Worm (Caenorhabditis elegans): Measurements from ENCODE around the gene Y6G8.15.
"Not testable (repeated sequence)": the region's sequence is repeated elsewhere in the genome, so short reads cannot be mapped to it uniquely, and the experiment has no call there.

Y6G8.15 gene

ce11 chrV:17610503-17610902 lies at the start of gene Y6G8.15:
Y6G8.15 (minus strand) TSS chrV:17610603.
- TF ChIP-seq scrt-1 (GFP tag; IDR thresholded peaks at IDR 0.05); ama-1 (optimal IDR thresholded peaks at IDR 0.05); aly-1 (tag; optimal IDR thresholded peaks at IDR 0.05): not testable (repeated sequence)

ce11 chrV:17660003-17660402 lies 49.6 kb upstream of the Y6G8.15 start, which contains the start of gene dgat-2:
dgat-2 (plus strand) TSS chrV:17660303.
- TF ChIP-seq flt-1 (GFP tag; IDR thresholded peaks at IDR 0.05) = no peak
- no peak for TF ChIP-seq aly-1 (tag; optimal IDR thresholded peaks at IDR 0.05)
- TF ChIP-seq ceh-13 (GFP tag; optimal IDR thresholded peaks at IDR 0.05) = no peak

- no peak for TF ChIP-seq tra-4 (tag; optimal IDR thresholded peaks at IDR 0.05)
- no peak for TF ChIP-seq tbx-11 (GFP tag; IDR thresholded peaks at IDR 0.05)
- TF ChIP-seq sea-1 (GFP tag; conservative IDR thresholded peaks at IDR 0.05) = no peak
- TF ChIP-seq aly-1 (tag; optimal IDR thresholded peaks at IDR 0.05) = no peak
- no peak for TF ChIP-seq B0310.2 (tag; optimal IDR thresholded peaks at IDR 0.05)
- TF ChIP-seq ceh-36 (tag; optimal IDR thresholded peaks at IDR 0.05) = no peak
- TF ChIP-seq pes-1 (GFP tag; IDR thresholded peaks at IDR 0.05) = no peak
- TF ChIP-seq ceh-13 (GFP tag; optimal IDR thresholded peaks at IDR 0.05) = no peak
- no peak for TF ChIP-seq ets-7 (tag; optimal IDR thresholded peaks at IDR 0.05)
- TF ChIP-seq tbx-37 (GFP tag; conservative IDR thresholded peaks at IDR 0.05) = no peak
- no peak for TF ChIP-seq scrt-1 (GFP tag; IDR thresholded peaks at IDR 0.05)
- no peak for TF ChIP-seq hmg-4 (GFP tag; optimal IDR thresholded peaks at IDR 0.05)
- no peak for TF ChIP-seq hmbx-1 (tag; optimal IDR thresholded peaks at IDR 0.05)
- TF ChIP-seq ama-1 (optimal IDR thresholded peaks at IDR 0.05) = no peak
- TF ChIP-seq flt-1 (GFP tag; IDR thresholded peaks at IDR 0.05) = no peak
These were observed 48.8 kb upstream of the Y6G8.15 start, which contains the start of gene fbxa-108 for ce11 chrV:17659228-17659627. fbxa-108 (minus strand) TSS chrV:17659385.

- no peak for TF ChIP-seq aly-1 (tag; optimal IDR thresholded peaks at IDR 0.05)
- no peak for TF ChIP-seq tbx-37 (GFP tag; conservative IDR thresholded peaks at IDR 0.05)
- TF ChIP-seq hmbx-1 (tag; optimal IDR thresholded peaks at IDR 0.05) = no peak
- TF ChIP-seq ceh-13 (GFP tag; optimal IDR thresholded peaks at IDR 0.05) = no peak
These were observed 48.4 kb upstream of the Y6G8.15 start for ce11 chrV:17658824-17659223.

- TF ChIP-seq B0310.2 (tag; optimal IDR thresholded peaks at IDR 0.05) = no peak
- TF ChIP-seq ceh-36 (tag; optimal IDR thresholded peaks at IDR 0.05) = no peak
- no peak for TF ChIP-seq tbx-37 (GFP tag; conservative IDR thresholded peaks at IDR 0.05)
- TF ChIP-seq flt-1 (GFP tag; IDR thresholded peaks at IDR 0.05) = no peak
- TF ChIP-seq pes-1 (GFP tag; IDR thresholded peaks at IDR 0.05) = no peak
- TF ChIP-seq scrt-1 (GFP tag; IDR thresholded peaks at IDR 0.05) = no peak
- no peak for TF ChIP-seq hmg-4 (GFP tag; optimal IDR thresholded peaks at IDR 0.05)
- no peak for TF ChIP-seq hmbx-1 (tag; optimal IDR thresholded peaks at IDR 0.05)
- TF ChIP-seq ama-1 (optimal IDR thresholded peaks at IDR 0.05) = no peak
- no peak for TF ChIP-seq ceh-13 (GFP tag; optimal IDR thresholded peaks at IDR 0.05)
- no peak for TF ChIP-seq hnd-1 (tag; optimal IDR thresholded peaks at IDR 0.05)
- TF ChIP-seq tra-4 (tag; optimal IDR thresholded peaks at IDR 0.05) = no peak
- no peak for TF ChIP-seq tbx-11 (GFP tag; IDR thresholded peaks at IDR 0.05)
These were observed 44.8 kb upstream of the Y6G8.15 start for ce11 chrV:17655205-17655604.

ce11 chrV:17650427-17650826 lies 40.0 kb upstream of the Y6G8.15 start, which contains the start of gene fbxa-192:
fbxa-192 (minus strand) TSS chrV:17650527.
- no peak for TF ChIP-seq sea-1 (GFP tag; conservative IDR thresholded peaks at IDR 0.05)
- TF ChIP-seq flt-1 (GFP tag; IDR thresholded peaks at IDR 0.05) = no peak
- no peak for TF ChIP-seq ama-1 (optimal IDR thresholded peaks at IDR 0.05)
- TF ChIP-seq ets-7 (tag; optimal IDR thresholded peaks at IDR 0.05) = no peak
- no peak for TF ChIP-seq ceh-13 (GFP tag; optimal IDR thresholded peaks at IDR 0.05)
- TF ChIP-seq scrt-1 (GFP tag; IDR thresholded peaks at IDR 0.05) = no peak
- TF ChIP-seq pes-1 (GFP tag; IDR thresholded peaks at IDR 0.05) = no peak
- no peak for TF ChIP-seq tra-4 (tag; optimal IDR thresholded peaks at IDR 0.05)
- TF ChIP-seq hmbx-1 (tag; optimal IDR thresholded peaks at IDR 0.05) = no peak

- TF ChIP-seq aly-1 (tag; optimal IDR thresholded peaks at IDR 0.05) (no peak), tbx-11 (GFP tag; IDR thresholded peaks at IDR 0.05) (no peak), F13C5.2 (tag; optimal IDR thresholded peaks at IDR 0.05) (no peak), ceh-36 (tag; optimal IDR thresholded peaks at IDR 0.05) (no peak), ets-7 (tag; optimal IDR thresholded peaks at IDR 0.05) (no peak), flt-1 (GFP tag; IDR thresholded peaks at IDR 0.05) (no peak), ama-1 (optimal IDR thresholded peaks at IDR 0.05) (no peak), tra-4 (tag; optimal IDR thresholded peaks at IDR 0.05) (no peak), hmg-4 (GFP tag; optimal IDR thresholded peaks at IDR 0.05) (no peak)
These were observed 18.2 kb upstream of the Y6G8.15 start, which contains the start of gene F57G4.10 for ce11 chrV:17628566-17628965. F57G4.10 (plus strand) TSS chrV:17628866.

- TF ChIP-seq ama-1 (optimal IDR thresholded peaks at IDR 0.05) = no peak
- TF ChIP-seq flt-1 (GFP tag; IDR thresholded peaks at IDR 0.05) = no peak
- TF ChIP-seq ceh-36 (tag; optimal IDR thresholded peaks at IDR 0.05) = no peak
- no peak for TF ChIP-seq scrt-1 (GFP tag; IDR thresholded peaks at IDR 0.05)
- no peak for TF ChIP-seq F13C5.2 (tag; optimal IDR thresholded peaks at IDR 0.05)
- no peak for TF ChIP-seq hmbx-1 (tag; optimal IDR thresholded peaks at IDR 0.05)
- no peak for TF ChIP-seq ets-7 (tag; optimal IDR thresholded peaks at IDR 0.05)
- TF ChIP-seq B0310.2 (tag; optimal IDR thresholded peaks at IDR 0.05) = no peak
- TF ChIP-seq hnd-1 (tag; optimal IDR thresholded peaks at IDR 0.05) = no peak
These were observed 14.5 kb upstream of the Y6G8.15 start, which contains the start of gene F57G4.11 for ce11 chrV:17624906-17625305. F57G4.11 (plus strand) TSS chrV:17625206.

ce11 chrV:17623230-17623629 lies 12.8 kb upstream of the Y6G8.15 start, which contains the start of gene F57G4.1:
F57G4.1 (plus strand) TSS chrV:17623530.
- TF ChIP-seq pes-1 (GFP tag; IDR thresholded peaks at IDR 0.05) = no peak
- TF ChIP-seq tbx-37 (GFP tag; conservative IDR thresholded peaks at IDR 0.05) = no peak
- no peak for TF ChIP-seq sea-1 (GFP tag; conservative IDR thresholded peaks at IDR 0.05)
- TF ChIP-seq ceh-13 (GFP tag; optimal IDR thresholded peaks at IDR 0.05) = no peak
- TF ChIP-seq hnd-1 (tag; optimal IDR thresholded peaks at IDR 0.05) = no peak
- TF ChIP-seq F13C5.2 (tag; optimal IDR thresholded peaks at IDR 0.05) = no peak
- TF ChIP-seq tra-4 (tag; optimal IDR thresholded peaks at IDR 0.05) = no peak
- TF ChIP-seq ceh-36 (tag; optimal IDR thresholded peaks at IDR 0.05) = no peak
- TF ChIP-seq ets-7 (tag; optimal IDR thresholded peaks at IDR 0.05) = no peak
- no peak for TF ChIP-seq flt-1 (GFP tag; IDR thresholded peaks at IDR 0.05)
- TF ChIP-seq tbx-11 (GFP tag; IDR thresholded peaks at IDR 0.05) = no peak
- no peak for TF ChIP-seq ama-1 (optimal IDR thresholded peaks at IDR 0.05)
- no peak for TF ChIP-seq aly-1 (tag; optimal IDR thresholded peaks at IDR 0.05)
- TF ChIP-seq hmbx-1 (tag; optimal IDR thresholded peaks at IDR 0.05) = no peak
- TF ChIP-seq B0310.2 (tag; optimal IDR thresholded peaks at IDR 0.05) = no peak
- TF ChIP-seq scrt-1 (GFP tag; IDR thresholded peaks at IDR 0.05) = no peak
- TF ChIP-seq hmg-4 (GFP tag; optimal IDR thresholded peaks at IDR 0.05) = no peak
